Fruit fly (Drosophila melanogaster) Kc167 (cell line): ENCODE data around the gene para.

Experiments used
- Sin3A ChIP-seq: fragments of >200 bp; optimal IDR thresholded peaks from 2 replicates; lab custom pipeline; 2018; ENCODE audit warnings: missing external identifiers
- h ChIP-seq: fragments of >200 bp; optimal IDR thresholded peaks from 3 replicates; lab custom pipeline; 2018; ENCODE audit warnings: missing external identifiers
- insv ChIP-seq: fragments of >200 bp; optimal IDR thresholded peaks from 3 replicates; lab custom pipeline; 2018; ENCODE audit warnings: missing external identifiers
- psq ChIP-seq: fragments of >200 bp; optimal IDR thresholded peaks from 2 replicates; lab custom pipeline; 2017; ENCODE audit warnings: missing external identifiers

- TF ChIP-seq insv (lab: Kevin White, UChicago): no peak
- no peak for TF ChIP-seq h (lab: Kevin White, UChicago)
- TF ChIP-seq psq (lab: Kevin White, UChicago): no peak
- no peak for TF ChIP-seq Sin3A (lab: Kevin White, UChicago)
Measured at dm6 chrX:16574114-16574513, 41.2 kb upstream of the para start.
